Fruit fly (Drosophila melanogaster) Kc167 (cell line): ENCODE results near the gene trol.

ENCODE experiments used
- Myc ChIP-seq: fragments of >200 bp; optimal IDR thresholded peaks from 2 replicates; lab custom pipeline; 2017; ENCODE audit warnings: missing external identifiers
- Sin3A ChIP-seq: fragments of >200 bp; optimal IDR thresholded peaks from 2 replicates; lab custom pipeline; 2018; ENCODE audit warnings: missing external identifiers
- h ChIP-seq: fragments of >200 bp; optimal IDR thresholded peaks from 3 replicates; lab custom pipeline; 2018; ENCODE audit warnings: missing external identifiers
- insv ChIP-seq: fragments of >200 bp; optimal IDR thresholded peaks from 3 replicates; lab custom pipeline; 2018; ENCODE audit warnings: missing external identifiers
- psq ChIP-seq: fragments of >200 bp; optimal IDR thresholded peaks from 2 replicates; lab custom pipeline; 2017; ENCODE audit warnings: missing external identifiers
- ttk ChIP-seq: sonication (Bioruptor generic); optimal IDR thresholded peaks from 2 replicates; lab custom pipeline; 2017; ENCODE audit warnings: missing external identifiers

trol gene

DNA sequence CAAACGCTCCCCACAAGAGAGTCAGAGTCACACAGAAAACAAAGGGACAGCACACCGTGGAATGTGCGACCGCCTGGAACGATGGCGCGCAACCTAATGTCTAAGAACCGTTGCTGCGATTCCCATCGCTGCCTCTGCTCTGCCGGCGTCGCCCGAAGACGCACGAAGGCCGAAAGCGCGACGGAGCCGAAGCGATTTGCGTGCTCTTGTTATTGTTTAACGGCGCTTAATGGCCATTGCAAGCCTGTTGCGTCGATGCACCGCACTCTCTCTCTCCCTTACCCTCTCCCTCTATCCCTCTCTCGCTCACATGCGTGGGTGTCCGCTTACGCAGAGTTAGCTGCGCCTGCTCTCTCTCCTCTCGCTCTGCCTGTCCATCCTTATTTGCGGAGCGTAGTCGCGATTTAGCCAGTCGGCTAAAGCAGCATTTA lies at the start of gene trol:
TSS of gene trol (minus strand) at position 100 of the 431 bp plus-strand sequence.
- TF ChIP-seq psq (lab: Kevin White, UChicago) (no peak), Myc (no peak), insv (no peak), h (lab: Kevin White, UChicago) (no peak), ttk (lab: Kevin White, UChicago) (no peak), Sin3A (no peak)

DNA sequence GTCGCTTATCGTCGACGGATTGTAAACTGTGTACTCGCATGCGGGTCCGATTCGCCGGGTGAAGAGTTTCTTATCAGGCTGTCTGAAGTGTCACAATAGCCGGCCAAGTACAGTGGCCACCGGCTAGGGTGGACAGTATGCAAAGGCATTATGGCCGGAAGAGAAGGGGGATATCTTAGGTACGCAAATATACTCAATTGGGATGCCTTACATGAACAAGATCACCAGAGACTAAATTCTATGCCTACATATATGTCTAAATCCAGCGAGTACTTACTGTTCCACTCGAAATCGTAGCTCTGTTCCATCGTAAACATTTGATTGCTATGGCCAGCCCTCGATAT lies 48.5 kb upstream of the trol start:
- TF ChIP-seq insv (no peak), psq (lab: Kevin White, UChicago) (no peak), ttk (lab: Kevin White, UChicago) (no peak), h (lab: Kevin White, UChicago) (no peak), Sin3A (no peak), Myc (no peak)

DNA sequence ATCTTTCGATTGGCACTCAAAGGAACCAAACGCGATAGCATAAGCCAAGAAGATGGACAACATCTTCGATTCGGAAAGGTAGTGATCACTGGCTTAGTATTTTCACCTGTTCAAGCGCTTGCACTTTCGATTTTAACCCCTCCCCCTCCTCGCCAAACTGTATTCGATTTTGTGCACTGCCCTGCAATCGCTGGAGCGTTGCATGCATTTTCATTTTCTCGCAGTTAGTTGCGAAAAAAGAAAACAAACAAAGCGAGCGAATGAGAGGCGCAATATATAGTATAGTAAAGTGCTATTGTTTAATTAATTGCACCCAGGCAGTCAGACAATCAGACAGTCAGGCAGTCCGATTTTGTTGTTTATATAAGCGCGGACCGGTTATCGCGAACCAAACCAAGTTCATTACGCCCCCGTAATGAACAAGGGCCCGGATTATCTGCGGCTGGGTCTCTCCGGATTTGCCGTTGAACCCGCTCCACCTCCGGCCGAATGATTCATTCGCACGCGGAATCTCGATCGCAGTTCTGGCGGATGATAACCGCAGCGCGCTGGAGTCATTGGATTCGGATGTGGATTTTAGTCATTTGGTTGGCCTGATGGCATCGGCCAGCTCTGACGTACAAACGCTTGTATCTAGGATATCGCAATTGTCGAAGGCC lies 48.0 kb upstream of the trol start:
- TF ChIP-seq h (lab: Kevin White, UChicago) (no peak), insv (no peak), psq (lab: Kevin White, UChicago) (no peak), ttk (lab: Kevin White, UChicago) (no peak), Sin3A (no peak), Myc (no peak)

DNA sequence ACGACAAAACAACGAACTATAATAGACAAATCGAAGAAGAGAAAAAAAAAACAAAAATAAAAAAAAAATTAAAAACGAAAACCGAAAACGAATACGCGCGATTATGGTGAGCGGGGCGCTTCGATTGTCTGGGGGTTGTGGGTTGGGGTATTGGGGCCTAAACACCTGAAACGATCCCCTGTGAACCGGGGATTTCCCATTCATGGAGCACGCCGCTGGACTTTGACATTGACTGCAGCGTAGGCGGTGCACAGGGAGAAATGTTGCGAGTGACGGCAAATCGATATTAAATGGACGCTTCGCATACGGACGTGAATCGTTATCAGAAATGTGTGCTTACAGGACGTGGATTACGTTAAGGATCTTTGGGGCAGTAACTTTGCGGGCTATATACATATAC lies 47.0 kb upstream of the trol start:
- no peak for TF ChIP-seq Myc
- TF ChIP-seq insv, result no peak
- no peak for TF ChIP-seq h (lab: Kevin White, UChicago)
- no peak for TF ChIP-seq ttk (lab: Kevin White, UChicago)
- no peak for TF ChIP-seq Sin3A
- TF ChIP-seq psq (lab: Kevin White, UChicago), result no peak

DNA sequence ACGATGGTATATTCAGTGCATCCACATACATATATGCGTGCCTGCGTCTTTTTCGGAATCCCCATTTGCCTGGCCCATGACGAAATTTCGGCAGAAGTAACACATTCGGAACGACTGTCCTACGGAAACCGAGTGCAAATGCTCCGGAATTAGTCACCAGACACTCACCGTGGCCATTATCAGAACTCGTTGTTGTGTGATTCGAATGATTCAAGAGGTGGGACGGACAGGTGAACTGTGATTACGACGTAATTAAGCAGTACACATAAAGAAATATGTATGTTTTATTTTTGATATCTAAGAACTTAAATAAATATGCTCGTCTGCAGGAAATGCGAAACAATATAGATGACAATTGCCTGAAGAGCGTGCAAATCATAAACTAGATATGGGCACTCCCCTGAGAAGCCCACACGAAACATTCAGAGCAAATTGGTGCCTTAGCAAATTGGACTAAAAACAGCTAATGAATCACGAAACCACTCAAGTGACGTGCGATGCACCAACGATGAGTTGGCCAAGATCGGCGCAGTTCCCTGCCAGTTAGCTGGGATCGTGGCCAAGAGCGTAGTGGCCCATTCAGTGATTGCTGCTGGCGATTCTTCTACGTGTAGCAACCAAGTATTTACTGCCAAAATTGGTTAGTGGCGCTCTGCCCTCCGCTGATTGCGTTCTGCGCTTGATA lies 46.2 kb upstream of the trol start:
- TF ChIP-seq psq (lab: Kevin White, UChicago), result no peak
- TF ChIP-seq ttk (lab: Kevin White, UChicago), result no peak
- TF ChIP-seq Sin3A, result no peak
- TF ChIP-seq h (lab: Kevin White, UChicago), result no peak
- no peak for TF ChIP-seq insv
- no peak for TF ChIP-seq Myc

DNA sequence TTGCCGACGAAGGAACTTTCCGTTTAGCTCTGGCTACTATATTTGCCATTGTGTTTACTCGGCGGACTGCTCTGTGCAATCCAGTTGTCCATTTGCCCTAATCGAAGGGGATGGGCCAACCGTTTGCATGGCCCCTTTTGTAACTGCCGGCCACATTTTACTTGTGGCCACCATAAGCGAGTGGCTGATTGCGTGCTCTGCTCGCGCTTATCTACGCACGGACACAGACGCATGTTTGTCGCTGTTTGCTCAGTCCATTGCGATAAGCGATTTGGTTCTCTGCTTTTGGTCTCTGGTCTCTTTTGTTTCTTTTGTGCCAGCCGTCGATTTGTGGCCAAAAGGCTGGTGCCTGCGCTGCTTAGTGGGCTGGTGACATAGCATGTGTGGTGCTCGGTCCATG lies 45.4 kb upstream of the trol start:
- no peak for TF ChIP-seq Myc
- no peak for TF ChIP-seq psq (lab: Kevin White, UChicago)
- TF ChIP-seq Sin3A, result no peak
- TF ChIP-seq ttk (lab: Kevin White, UChicago), result no peak
- no peak for TF ChIP-seq insv
- TF ChIP-seq h (lab: Kevin White, UChicago), result no peak

DNA sequence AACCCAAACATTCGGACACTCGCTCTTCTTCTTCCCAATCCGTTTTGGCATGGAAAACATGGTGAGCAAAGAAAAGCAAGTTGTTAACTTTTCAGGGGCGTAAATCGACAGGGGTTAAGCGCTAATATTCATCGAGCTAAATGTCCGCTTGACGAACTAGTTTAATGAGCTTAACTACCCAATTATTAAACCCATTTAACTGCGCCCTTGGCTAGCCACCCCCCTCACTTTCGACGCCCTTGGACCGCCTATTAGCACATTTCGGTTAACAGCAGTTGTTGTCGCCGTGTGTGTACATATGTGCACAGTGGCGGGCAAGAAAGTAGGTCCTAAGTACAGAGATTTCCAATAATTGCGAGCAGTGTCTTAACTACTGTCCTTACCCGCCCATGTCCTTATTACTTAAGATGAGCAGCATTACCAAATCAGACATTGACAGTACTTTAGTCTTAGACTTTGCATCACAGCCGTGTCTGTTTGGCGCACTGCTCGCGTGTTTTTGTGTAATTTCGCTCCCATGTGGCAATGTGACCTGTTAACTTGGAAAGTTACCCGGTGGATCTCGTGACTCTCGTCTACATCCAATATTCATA lies 44.3 kb upstream of the trol start:
- TF ChIP-seq Myc, result no peak
- no peak for TF ChIP-seq h (lab: Kevin White, UChicago)
- no peak for TF ChIP-seq Sin3A
- TF ChIP-seq psq (lab: Kevin White, UChicago), result no peak
- no peak for TF ChIP-seq ttk (lab: Kevin White, UChicago)
- no peak for TF ChIP-seq insv

DNA sequence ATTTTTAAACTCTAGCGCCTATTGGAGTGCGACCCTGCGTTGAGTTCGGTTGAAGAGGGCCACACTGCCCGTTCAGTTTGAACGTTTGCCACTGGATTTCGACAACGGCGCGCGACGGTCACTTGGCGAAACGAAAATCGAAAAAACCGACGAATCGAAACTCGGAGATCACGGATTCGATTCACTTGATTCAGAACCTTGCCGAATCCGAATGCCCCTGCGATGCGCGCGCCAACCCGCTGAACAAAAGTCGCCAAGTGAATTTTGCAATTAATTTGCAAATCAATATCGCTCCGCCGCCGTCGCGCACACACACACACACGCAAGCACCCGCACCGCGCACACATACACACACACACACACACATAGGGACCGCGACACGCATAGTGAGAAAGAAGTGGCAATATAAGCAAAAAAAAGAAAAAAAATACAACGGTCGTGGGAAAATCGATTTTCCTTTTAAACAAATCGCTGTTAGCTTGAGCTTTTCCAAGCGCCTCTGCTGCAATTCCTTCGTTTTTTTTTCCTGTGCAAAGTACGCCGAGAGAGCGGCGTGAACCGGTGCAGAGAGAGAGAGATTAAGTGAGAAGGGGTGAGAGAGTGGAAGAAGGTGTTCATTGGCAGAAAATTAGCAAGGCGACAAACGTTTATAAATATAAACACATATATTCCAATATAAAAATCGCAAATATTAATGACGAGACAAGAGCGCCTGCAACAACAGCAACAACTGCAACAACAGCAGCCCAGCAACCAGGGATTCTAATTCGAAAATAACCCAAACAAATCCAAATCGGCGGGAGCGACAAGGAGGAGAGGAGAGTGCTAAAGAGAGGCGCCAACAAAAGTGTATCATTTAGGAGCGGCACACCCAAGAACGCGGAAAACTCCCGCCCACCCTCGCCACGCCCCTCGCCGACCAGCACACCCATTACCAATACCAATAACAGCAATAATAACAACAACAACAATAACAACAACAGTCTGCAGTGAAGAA lies 43.5 kb upstream of the trol start, which contains the start of gene egh:
TSS of gene egh (plus strand) at position 89 of the 997 bp plus-strand sequence.
- no peak for TF ChIP-seq insv
- TF ChIP-seq ttk (lab: Kevin White, UChicago), result no peak
- TF ChIP-seq h (lab: Kevin White, UChicago), result no peak
- TF ChIP-seq Sin3A, result no peak
- no peak for TF ChIP-seq Myc
- no peak for TF ChIP-seq psq (lab: Kevin White, UChicago)

DNA sequence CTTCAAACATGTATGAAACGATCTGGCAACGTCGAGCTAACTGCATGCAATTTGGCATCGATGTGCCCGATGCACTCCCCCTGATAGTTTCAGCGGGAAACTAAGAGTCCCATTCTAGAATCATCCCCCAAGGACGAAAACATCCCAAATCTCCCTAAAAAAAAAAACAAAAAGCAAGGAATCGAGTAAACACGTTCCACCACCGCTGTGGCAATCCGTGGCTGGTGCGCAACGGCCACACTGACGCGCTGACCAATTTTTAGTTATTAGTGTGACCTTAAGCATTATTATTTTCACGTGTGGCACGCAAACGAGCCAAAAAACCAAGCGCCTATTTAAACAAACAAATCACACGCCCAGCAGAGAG lies 40.5 kb upstream of the trol start, which contains the start of gene wds:
TSS of gene wds (plus strand) at position 265 of the 367 bp plus-strand sequence.
- TF ChIP-seq psq (lab: Kevin White, UChicago) (no peak), Sin3A (no peak), Myc (no peak), insv (no peak), h (lab: Kevin White, UChicago) (no peak), ttk (lab: Kevin White, UChicago) (no peak)

DNA sequence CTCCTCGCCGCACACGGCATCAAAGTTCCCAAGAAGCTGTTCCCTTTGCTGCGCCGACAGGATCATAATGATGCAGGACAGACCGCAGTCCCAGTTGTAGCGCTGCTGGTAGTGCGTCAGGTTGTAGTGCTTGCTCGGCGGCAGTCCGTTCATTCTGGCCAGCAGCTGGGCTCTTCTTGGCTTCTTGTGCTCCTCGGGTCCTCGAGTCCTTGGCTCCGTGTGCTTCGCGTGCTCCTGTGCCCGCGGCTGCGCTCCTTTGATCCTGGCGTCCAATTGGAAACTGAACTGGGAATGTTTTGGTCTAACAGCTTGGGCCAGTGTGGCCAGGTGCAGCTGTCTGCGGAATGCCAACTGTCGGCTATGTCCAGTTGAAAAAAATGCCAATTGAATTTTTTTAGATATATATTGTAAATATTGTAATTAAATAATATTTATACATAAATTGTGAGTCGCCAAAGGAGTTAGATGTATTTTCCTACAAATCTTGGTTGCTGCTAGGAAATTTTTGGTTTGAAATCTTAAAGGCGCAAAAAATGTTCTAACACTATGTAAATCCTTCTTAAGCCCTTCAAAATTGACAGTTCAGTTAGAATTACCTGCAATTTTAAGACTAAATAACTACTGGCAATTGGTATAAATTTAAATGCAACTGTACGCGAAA lies 40.0 kb upstream of the trol start, which contains the start of gene CG13760:
TSS of gene CG13760 (minus strand) at position 645 of the 661 bp plus-strand sequence.
- TF ChIP-seq h (lab: Kevin White, UChicago) (no peak), ttk (lab: Kevin White, UChicago) (no peak), Sin3A (no peak), psq (lab: Kevin White, UChicago) (no peak), insv (no peak), Myc (no peak)
